Fruit fly (Drosophila melanogaster): ENCODE results near the gene prt.
A peak's percentile ranks its signal among the peaks of the same experiment; 100 is the strongest.

Gene prt

DNA sequence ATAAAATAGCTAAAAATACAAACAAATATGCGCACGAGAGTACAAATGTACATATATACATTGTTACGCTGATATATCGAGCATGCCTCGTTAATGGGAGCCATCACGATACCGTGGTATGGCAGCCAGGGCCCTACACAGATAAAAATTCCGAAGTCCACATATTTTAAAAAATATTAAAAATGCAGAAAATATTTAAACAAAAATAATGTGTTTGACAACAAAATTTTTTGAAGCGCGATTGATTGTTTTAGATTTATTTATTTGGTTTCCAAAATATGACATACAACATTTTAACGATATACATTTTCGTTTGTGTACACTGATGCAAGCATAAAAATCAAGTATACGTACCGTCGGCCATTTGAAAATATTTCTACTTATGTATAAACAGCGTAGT lies 27.9 kb upstream of the prt start:
- TF ChIP-seq CTCF (optimal IDR thresholded peaks at IDR 0.05): no peak
- TF ChIP-seq CG8478 (optimal IDR thresholded peaks at IDR 0.05): no peak

DNA sequence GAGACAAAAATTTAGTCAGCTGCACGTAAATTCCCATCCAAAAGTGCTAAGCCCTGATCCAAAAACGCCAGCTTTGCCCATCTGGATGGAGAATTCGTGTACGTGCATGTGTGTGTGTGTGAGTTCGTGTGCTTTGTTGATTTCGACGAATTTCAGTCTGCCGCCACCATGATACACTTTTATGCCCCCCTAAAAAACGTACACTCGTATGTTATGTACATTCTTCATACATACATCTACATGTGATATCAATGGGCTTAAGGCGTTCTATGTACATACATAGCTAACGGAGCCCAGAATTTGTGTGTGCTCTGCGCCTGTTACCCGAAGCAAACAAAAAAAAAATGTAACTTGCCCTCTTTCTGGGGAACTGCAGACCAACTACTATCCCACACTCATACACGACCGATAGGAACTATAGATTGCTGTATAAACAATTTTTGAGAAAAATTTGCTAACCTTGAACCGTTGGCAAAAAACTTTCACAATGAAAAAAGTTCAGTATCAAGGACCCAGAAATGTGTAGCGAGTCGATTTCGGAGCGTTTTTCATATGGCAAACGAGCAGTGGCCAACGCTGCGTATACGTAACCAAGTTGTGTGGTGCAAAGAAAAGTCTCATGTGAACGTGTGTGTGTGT lies 27.0 kb upstream of the prt start:
- TF ChIP-seq CTCF (optimal IDR thresholded peaks at IDR 0.05) (no peak), CG8478 (optimal IDR thresholded peaks at IDR 0.05) (no peak)

DNA sequence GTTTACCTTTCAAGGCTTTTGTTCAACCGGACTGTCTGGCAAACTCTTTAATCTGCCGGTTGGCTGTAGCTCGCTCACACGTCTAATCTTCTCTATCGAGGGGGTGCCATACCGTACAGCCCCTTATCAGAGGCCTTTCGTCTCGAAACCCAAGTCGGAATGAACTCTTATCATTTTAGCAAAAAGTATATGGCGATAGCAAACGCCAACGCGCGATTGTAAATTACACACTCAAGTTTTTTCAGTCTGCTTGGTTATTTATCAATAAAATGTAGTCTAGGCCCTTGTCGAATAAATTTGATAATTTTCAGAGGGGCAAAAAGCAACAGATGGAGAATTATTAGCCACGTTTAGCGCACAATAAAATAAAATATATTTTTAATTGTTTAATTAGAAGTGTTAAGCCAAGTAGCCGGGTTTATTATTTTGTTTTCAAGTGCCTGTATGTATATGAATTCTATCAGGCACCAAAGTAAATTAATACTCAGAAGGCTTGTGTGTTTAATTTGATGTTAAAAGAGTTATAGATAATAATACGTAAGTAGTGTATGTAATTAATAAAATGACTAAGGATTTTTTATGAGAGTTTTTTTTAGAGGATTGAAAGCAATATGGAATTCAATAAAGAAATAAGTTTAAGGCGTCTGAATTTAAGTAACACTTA lies 26.1 kb upstream of the prt start:
- TF ChIP-seq CG8478 (optimal IDR thresholded peaks at IDR 0.05): no peak
- no peak for TF ChIP-seq CTCF (optimal IDR thresholded peaks at IDR 0.05)

- TF ChIP-seq CG8478 (optimal IDR thresholded peaks at IDR 0.05): no peak
- TF ChIP-seq CTCF (optimal IDR thresholded peaks at IDR 0.05): no peak
Observed at dm6 chr3R:23723381-23724034, 24.7 kb upstream of the prt start.

DNA sequence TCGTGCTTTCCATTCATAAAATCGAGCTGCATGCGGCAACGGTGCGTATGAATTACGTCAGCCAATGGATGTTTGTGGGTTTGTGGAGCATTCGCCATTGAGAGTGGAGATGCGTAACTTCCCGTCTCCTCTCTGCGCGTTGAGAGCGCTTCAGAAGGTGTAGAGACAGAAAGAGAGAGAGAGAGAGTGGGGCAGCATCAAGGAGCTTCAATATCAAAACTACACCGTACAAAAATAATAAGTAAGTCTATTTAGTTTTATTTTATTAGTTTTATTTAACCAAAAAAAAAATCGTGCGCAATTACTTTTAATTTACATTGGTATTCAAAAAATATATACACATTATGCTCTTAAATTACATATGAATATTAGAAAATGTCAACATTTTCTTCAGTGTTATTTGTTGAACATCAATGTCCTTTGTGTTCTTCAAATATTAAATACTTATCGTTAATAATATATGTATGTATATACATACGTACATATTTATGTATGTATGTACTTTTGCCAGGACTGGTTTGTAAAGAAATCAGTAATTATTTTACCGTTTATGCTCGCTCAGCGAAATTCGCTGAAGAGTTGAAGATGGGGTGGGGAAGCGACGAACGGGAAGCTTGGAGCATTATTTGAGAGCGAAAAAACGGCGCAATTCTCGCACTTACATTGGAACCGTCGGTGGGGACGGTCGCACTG lies 24.0 kb upstream of the prt start, which contains the start of gene CG10365:
Gene CG10365, plus strand, starts transcription at position 652 of the 693 bp plus-strand sequence.
- TF ChIP-seq CG8478 (optimal IDR thresholded peaks at IDR 0.05): no peak
- no peak for TF ChIP-seq CTCF (optimal IDR thresholded peaks at IDR 0.05)

DNA sequence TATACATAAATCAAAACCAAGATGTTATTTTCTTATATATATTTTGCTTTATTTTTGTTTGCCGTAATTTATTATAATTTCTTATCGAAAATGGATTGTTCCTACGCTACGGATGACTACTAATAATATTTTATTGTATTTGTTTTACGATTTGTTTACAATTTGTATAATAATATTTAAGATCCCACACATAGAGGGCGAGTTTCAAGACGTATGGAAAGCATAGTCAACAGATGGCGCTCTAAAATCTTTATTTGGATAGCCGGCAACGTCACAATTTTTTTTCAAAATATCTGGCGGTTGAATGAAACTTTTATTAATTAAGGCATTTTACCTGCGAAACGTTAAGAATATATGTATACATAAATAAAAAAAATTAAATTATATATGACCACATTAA lies 23.1 kb upstream of the prt start:
- peak; percentile 54 to 90 for TF ChIP-seq CTCF (optimal IDR thresholded peaks at IDR 0.05)
- TF ChIP-seq CG8478 (optimal IDR thresholded peaks at IDR 0.05): no peak

DNA sequence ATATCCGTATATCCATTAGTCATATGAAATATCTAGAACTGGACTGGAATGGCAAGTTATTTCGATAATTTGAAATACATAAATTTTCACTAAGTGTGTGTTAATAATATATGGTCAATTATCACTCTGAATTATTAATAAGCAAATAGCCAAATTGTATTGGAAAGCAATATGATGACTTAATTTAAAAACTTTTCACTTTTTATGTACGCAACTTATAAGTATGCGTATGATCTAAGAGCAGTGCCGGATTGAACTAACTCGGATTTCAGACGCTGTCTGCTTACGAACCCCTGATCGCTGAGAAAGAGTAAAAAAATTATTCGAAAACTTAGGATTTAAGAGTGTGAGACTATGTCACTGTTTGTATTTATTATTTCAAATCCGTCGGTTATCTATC lies 22.7 kb upstream of the prt start, which contains the start of gene CG10232:
Gene CG10232, minus strand, starts transcription at position 101 of the 400 bp plus-strand sequence.
- TF ChIP-seq CTCF (optimal IDR thresholded peaks at IDR 0.05): no peak
- no peak for TF ChIP-seq CG8478 (optimal IDR thresholded peaks at IDR 0.05)

DNA sequence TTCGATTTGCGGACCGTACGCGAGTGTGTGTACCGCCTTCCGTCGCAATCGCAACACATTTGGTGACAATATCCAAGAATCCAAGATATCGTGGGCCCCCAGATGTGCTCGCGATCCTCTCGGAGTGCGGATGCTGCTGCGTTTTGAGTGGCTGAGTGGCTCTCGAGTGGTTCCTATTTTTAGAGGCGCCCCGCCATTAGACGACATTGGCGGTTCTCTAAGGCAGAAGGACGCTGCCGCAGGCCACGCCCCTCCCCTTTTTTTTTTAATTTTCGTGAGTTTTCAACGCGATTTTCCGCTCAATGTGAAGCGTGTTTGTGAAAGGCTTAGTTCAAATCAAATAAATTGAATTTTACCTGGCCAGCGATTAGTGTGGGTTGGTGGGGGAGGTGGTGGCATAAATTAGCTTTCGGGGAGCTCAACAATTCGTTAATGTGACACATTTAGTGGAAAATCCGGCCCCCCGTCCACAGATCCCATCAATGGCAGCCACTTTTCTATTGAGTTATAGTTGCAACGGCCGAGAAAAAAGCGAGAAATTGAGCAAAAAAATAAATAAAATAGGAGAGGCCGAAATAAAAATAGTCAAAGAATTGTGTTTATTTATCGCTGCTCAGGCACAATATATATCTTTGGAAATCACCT lies 19.6 kb upstream of the prt start, which contains the start of gene nau:
Gene nau, minus strand, starts transcription at position 61 of the 645 bp plus-strand sequence.
- TF ChIP-seq CTCF (optimal IDR thresholded peaks at IDR 0.05) (no peak), CG8478 (optimal IDR thresholded peaks at IDR 0.05) (no peak)

- no peak for TF ChIP-seq CG8478 (optimal IDR thresholded peaks at IDR 0.05)
- TF ChIP-seq CTCF (optimal IDR thresholded peaks at IDR 0.05): no peak
Observed at dm6 chr3R:23714852-23715251, 16.0 kb upstream of the prt start.

DNA sequence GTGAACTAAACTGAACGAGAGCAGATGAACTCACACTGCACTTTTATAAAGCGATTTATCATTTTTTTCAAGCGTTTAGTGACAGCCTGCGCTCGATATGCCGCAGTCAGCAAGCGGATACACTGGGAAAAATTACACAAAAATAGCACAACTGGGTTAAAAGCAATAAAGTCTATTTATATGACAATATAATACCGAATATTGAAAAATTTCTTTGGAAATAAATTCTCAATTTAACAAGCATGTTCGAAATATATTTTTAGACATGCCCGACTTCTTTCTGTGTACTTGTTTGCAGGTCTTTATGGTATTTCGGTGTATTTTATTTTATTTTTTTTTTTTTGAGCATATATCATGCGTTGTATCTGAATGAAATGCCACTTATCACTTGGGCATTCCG lies 15.1 kb upstream of the prt start:
- no peak for TF ChIP-seq CG8478 (optimal IDR thresholded peaks at IDR 0.05)
- TF ChIP-seq CTCF (optimal IDR thresholded peaks at IDR 0.05): no peak

DNA sequence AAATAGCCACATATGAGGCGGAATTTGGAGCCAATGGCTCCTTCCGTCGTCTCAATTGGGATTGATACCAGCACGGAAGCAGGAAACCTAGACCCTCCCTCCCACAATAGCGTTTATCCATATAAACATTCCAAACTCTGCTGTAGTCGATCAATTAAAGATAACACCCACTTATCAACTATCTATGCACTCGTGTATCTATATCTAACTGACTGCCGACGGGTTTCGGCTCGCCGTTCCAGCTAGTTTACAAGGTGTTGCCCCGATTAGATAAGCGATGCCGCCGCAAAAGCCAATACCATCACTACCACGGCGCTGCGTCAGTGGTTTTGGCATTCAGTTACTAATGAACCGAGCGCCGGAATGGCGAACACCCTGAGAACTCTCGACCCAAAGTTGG lies 12.4 kb upstream of the prt start, which contains the start of gene CG10300:
Gene CG10300, plus strand, starts transcription at position 333 of the 400 bp plus-strand sequence.
- TF ChIP-seq CTCF (optimal IDR thresholded peaks at IDR 0.05): no peak
- no peak for TF ChIP-seq CG8478 (optimal IDR thresholded peaks at IDR 0.05)

DNA sequence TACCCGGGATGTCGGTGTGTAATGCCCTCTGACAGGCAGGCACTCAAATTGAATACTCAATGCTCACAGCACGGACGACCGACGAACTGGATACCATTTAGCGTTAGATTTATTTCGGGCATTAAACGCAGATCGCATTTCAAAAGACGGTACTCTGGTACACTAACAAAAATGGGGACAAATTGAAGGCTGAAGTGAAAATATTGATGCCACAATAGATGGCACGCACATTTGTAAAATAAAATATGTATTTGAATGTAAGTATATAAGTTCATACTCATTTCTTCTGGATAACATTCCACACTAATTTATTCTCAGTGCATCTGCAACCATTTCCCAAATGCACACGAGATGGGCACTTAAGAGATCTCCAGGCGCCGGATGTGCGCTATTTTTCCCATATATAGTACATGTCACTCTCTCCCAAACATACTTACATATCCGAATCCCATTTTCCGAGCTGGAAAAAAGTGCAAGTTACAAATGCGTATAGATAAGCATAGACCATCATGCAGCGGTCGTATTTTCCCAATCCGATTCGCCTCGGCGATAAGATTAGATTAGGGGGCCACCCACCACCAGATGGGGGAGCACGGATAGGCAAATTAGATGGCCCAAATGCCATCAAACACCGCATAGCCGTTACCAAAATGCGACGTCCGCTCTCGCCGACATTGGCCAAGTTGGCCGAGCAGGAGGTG lies 10.8 kb upstream of the prt start, which contains the start of gene CG10301:
Gene CG10301, plus strand, starts transcription at position 651 of the 701 bp plus-strand sequence.
- TF ChIP-seq CG8478 (optimal IDR thresholded peaks at IDR 0.05) (no peak), CTCF (optimal IDR thresholded peaks at IDR 0.05) (no peak)

dm6 chr3R:23704383-23705033 lies 5.7 kb upstream of the prt start, which contains the start of gene Gba1b:
Gene Gba1b, plus strand, starts transcription at chr3R:23704804.
- TF ChIP-seq CG8478 (optimal IDR thresholded peaks at IDR 0.05): no peak
- no peak for TF ChIP-seq CTCF (optimal IDR thresholded peaks at IDR 0.05)
